Fruit fly (Drosophila melanogaster) whole organism, adult: ENCODE results near the gene cysu.

Experiments used
- CG11617 ChIP-seq: fragments of 200-800 bp; sonication (Bioruptor generic); optimal IDR thresholded peaks from 2 replicates; lab custom pipeline; 2017; ENCODE audit warnings: mild to moderate bottlenecking, missing biosample characterization, missing genetic modification reagents, missing genetic modification characterization
- CG12768 ChIP-seq: fragments of 200-800 bp; sonication (Bioruptor generic); optimal IDR thresholded peaks from 2 replicates; lab custom pipeline; 2017; ENCODE audit warnings: missing biosample characterization, missing genetic modification characterization, mild to moderate bottlenecking, moderate library complexity, missing genetic modification reagents
- CG14711 ChIP-seq: fragments of 200-800 bp; sonication (Bioruptor generic); optimal IDR thresholded peaks from 2 replicates; lab custom pipeline; 2018; ENCODE audit warnings: missing biosample characterization, mild to moderate bottlenecking, missing genetic modification characterization, moderate library complexity
- CG1620 ChIP-seq: fragments of 200-800 bp; sonication (Bioruptor generic); optimal IDR thresholded peaks from 2 replicates; lab custom pipeline; 2016; ENCODE audit warnings: missing biosample characterization, missing genetic modification characterization
- CG33017 ChIP-seq: fragments of 200-800 bp; sonication (Bioruptor generic); optimal IDR thresholded peaks from 2 replicates; lab custom pipeline; 2018; ENCODE audit warnings: missing biosample characterization, mild to moderate bottlenecking, missing genetic modification characterization, moderate library complexity
- CG5204 ChIP-seq: fragments of 200-800 bp; sonication (Bioruptor generic); optimal IDR thresholded peaks from 2 replicates; lab custom pipeline; 2016; ENCODE audit warnings: missing biosample characterization, missing genetic modification characterization
- CG7045 ChIP-seq: fragments of 200-800 bp; sonication (Bioruptor generic); optimal IDR thresholded peaks from 2 replicates; lab custom pipeline; 2017; ENCODE audit warnings: missing biosample characterization, mild to moderate bottlenecking, missing genetic modification characterization
- CG7101 ChIP-seq: fragments of 200-800 bp; sonication (Bioruptor generic); optimal IDR thresholded peaks from 2 replicates; lab custom pipeline; 2018; ENCODE audit warnings: missing biosample characterization, mild to moderate bottlenecking, missing genetic modification characterization, moderate library complexity
- Clk ChIP-seq: fragments of 200-800 bp; sonication (Bioruptor generic); optimal IDR thresholded peaks from 2 replicates; lab custom pipeline; 2017; ENCODE audit warnings: missing biosample characterization, missing genetic modification characterization
- Crg-1 ChIP-seq: fragments of 200-800 bp; sonication (Bioruptor generic); optimal IDR thresholded peaks from 2 replicates; lab custom pipeline; 2016; ENCODE audit warnings: missing biosample characterization, missing genetic modification characterization
- Hr96 ChIP-seq: fragments of 200-800 bp; sonication (Bioruptor generic); optimal IDR thresholded peaks from 2 replicates; lab custom pipeline; 2016; ENCODE audit warnings: missing biosample characterization, missing genetic modification characterization
- Mnt ChIP-seq: fragments of 200-800 bp; sonication (Bioruptor generic); optimal IDR thresholded peaks from 2 replicates; lab custom pipeline; 2016; ENCODE audit warnings: missing biosample characterization, mild to moderate bottlenecking, missing genetic modification characterization
- bab1 ChIP-seq: fragments of 200-800 bp; sonication (Bioruptor generic); optimal IDR thresholded peaks from 3 replicates; lab custom pipeline; 2019; ENCODE audit warnings: missing biosample characterization, mild to moderate bottlenecking, missing genetic modification characterization, moderate library complexity
- cic ChIP-seq: fragments of 200-800 bp; sonication (Bioruptor generic); optimal IDR thresholded peaks from 2 replicates; lab custom pipeline; 2017; ENCODE audit warnings: missing biosample characterization, mild to moderate bottlenecking, missing genetic modification characterization, moderate library complexity
- cnc ChIP-seq, 2 experiments: fragments of >200 bp; optimal IDR thresholded peaks; 2 replicates each; lab custom pipeline; 2017
- kay ChIP-seq: fragments of 200-800 bp; sonication (Bioruptor generic); peaks from one replicate; lab custom pipeline; 2016; ENCODE audit warnings: missing biosample characterization, missing genetic modification characterization, borderline replicate concordance
- ovo ChIP-seq: fragments of 200-800 bp; sonication (Bioruptor generic); optimal IDR thresholded peaks from 2 replicates; lab custom pipeline; 2016; ENCODE audit warnings: missing biosample characterization, missing genetic modification characterization
- pad ChIP-seq: fragments of 200-800 bp; sonication (Bioruptor generic); optimal IDR thresholded peaks from 3 replicates; lab custom pipeline; 2017; ENCODE audit warnings: missing biosample characterization, missing genetic modification characterization, mild to moderate bottlenecking, moderate library complexity, missing genetic modification reagents
- tj ChIP-seq: fragments of 200-800 bp; sonication (Bioruptor generic); optimal IDR thresholded peaks from 3 replicates; lab custom pipeline; 2017; ENCODE audit warnings: missing biosample characterization, mild to moderate bottlenecking, missing genetic modification characterization, moderate library complexity
- toe ChIP-seq: fragments of 200-800 bp; sonication (Bioruptor generic); optimal IDR thresholded peaks from 2 replicates; lab custom pipeline; 2016; ENCODE audit warnings: missing biosample characterization, missing genetic modification characterization

The cysu gene

dm6 chr3R:17425417-17425915, at the start of gene cysu:
TSS of gene cysu (plus strand) at chr3R:17425768.
- TF ChIP-seq Mnt (GFP tag; lab: Kevin White, UChicago) (no peak), ovo (no peak), pad (no peak), CG11617 (GFP tag; lab: Kevin White, UChicago) (no peak), toe (GFP tag; lab: Kevin White, UChicago) (no peak), Clk (no peak), bab1 (GFP tag; lab: Kevin White, UChicago) (no peak), CG33017 (no peak), kay (no peak), CG7045 (GFP tag; lab: Kevin White, UChicago) (no peak), CG1620 (GFP tag; lab: Kevin White, UChicago) (no peak), CG7101 (no peak), CG14711 (tag; lab: Kevin White, UChicago) (no peak), cic (GFP tag; lab: Kevin White, UChicago) (no peak), CG5204 (GFP tag; lab: Kevin White, UChicago) (no peak), cnc (optimal IDR thresholded peaks at IDR 0.05; lab: Kevin White, UChicago) (no peak), tj (GFP tag; lab: Kevin White, UChicago) (no peak), CG12768 (GFP tag; lab: Kevin White, UChicago) (no peak)

- TF ChIP-seq CG7045 (GFP tag; lab: Kevin White, UChicago) (no peak), CG12768 (GFP tag; lab: Kevin White, UChicago) (no peak), Crg-1 (GFP tag; lab: Kevin White, UChicago) (no peak), CG1620 (GFP tag; lab: Kevin White, UChicago) (no peak), CG7101 (no peak), CG11617 (GFP tag; lab: Kevin White, UChicago) (no peak), tj (GFP tag; lab: Kevin White, UChicago) (no peak), ovo (no peak), CG14711 (tag; lab: Kevin White, UChicago) (no peak), Hr96 (no peak), Clk (no peak), CG33017 (no peak)
Measured at dm6 chr3R:17377503-17377902, 48.1 kb upstream of the cysu start.

- TF ChIP-seq CG7045 (GFP tag; lab: Kevin White, UChicago) (no peak), toe (GFP tag; lab: Kevin White, UChicago) (no peak), ovo (no peak), CG14711 (tag; lab: Kevin White, UChicago) (no peak), Mnt (GFP tag; lab: Kevin White, UChicago) (no peak), CG33017 (no peak), Hr96 (no peak), CG11617 (GFP tag; lab: Kevin White, UChicago) (no peak), kay (no peak), CG7101 (no peak), cnc (optimal IDR thresholded peaks at IDR 0.05; lab: Kevin White, UChicago) (no peak), CG1620 (GFP tag; lab: Kevin White, UChicago) (no peak), bab1 (GFP tag; lab: Kevin White, UChicago) (no peak), CG12768 (GFP tag; lab: Kevin White, UChicago) (no peak), pad (no peak)
Measured at dm6 chr3R:17379051-17379450, 46.5 kb upstream of the cysu start.

- TF ChIP-seq tj (GFP tag; lab: Kevin White, UChicago): peak; percentile 44
- TF ChIP-seq CG33017: no peak
- TF ChIP-seq kay: peak; percentile 56
Measured at dm6 chr3R:17379742-17380141, 45.8 kb upstream of the cysu start, which contains the start of gene lute. TSS of gene lute (plus strand) at chr3R:17379944.

dm6 chr3R:17381916-17382315, 43.7 kb upstream of the cysu start:
- peak; percentile 92 for TF ChIP-seq tj (GFP tag; lab: Kevin White, UChicago)
- TF ChIP-seq cnc (optimal IDR thresholded peaks at IDR 0.05; lab: Kevin White, UChicago): no peak

dm6 chr3R:17385329-17386019, 40.1 kb upstream of the cysu start:
- TF ChIP-seq pad (peak; percentile 60), CG5204 (GFP tag; lab: Kevin White, UChicago) (peak; percentile 68), CG12768 (GFP tag; lab: Kevin White, UChicago) (peak; percentile 23), tj (GFP tag; lab: Kevin White, UChicago) (peak; percentile 68), CG11617 (GFP tag; lab: Kevin White, UChicago) (no peak), CG7101 (peak; percentile 73), CG14711 (tag; lab: Kevin White, UChicago) (peak; percentile 74), ovo (peak; percentile 59), Mnt (GFP tag; lab: Kevin White, UChicago) (peak; percentile 70), toe (GFP tag; lab: Kevin White, UChicago) (peak; percentile 75), CG7045 (GFP tag; lab: Kevin White, UChicago) (peak; percentile 65), bab1 (GFP tag; lab: Kevin White, UChicago) (peak; percentile 83), CG1620 (GFP tag; lab: Kevin White, UChicago) (peak; percentile 84), Clk (no peak), Hr96 (peak; percentile 74), Crg-1 (GFP tag; lab: Kevin White, UChicago) (peak; percentile 78), cnc (optimal IDR thresholded peaks at IDR 0.05; lab: Kevin White, UChicago) (no peak), cic (GFP tag; lab: Kevin White, UChicago) (peak; percentile 56), kay (no peak), CG33017 (peak; percentile 55)
